Worm (Caenorhabditis elegans): ENCODE data around the gene C29E4.11.

ce11 chrIII:7950447-7950846 is 7.5 kb downstream of the C29E4.11 start:
- TF ChIP-seq xbp-1 (tag; optimal IDR thresholded peaks at IDR 0.05) (no peak), snpc-4 (tag; optimal IDR thresholded peaks at IDR 0.05) (no peak), sup-37 (GFP tag; optimal IDR thresholded peaks at IDR 0.05) (no peak), nhr-28 (tag; optimal IDR thresholded peaks at IDR 0.05) (no peak), rnt-1 (tag; optimal IDR thresholded peaks at IDR 0.05) (no peak), nhr-12 (tag; optimal IDR thresholded peaks at IDR 0.05) (no peak), snu-23 (GFP tag; optimal IDR thresholded peaks at IDR 0.05) (no peak), lin-39 (tag; optimal IDR thresholded peaks at IDR 0.05) (no peak), fkh-10 (GFP tag; optimal IDR thresholded peaks at IDR 0.05) (no peak), ztf-11 (tag; optimal IDR thresholded peaks at IDR 0.05) (no peak), tbx-2 (tag; optimal IDR thresholded peaks at IDR 0.05) (no peak), nhr-76 (tag; optimal IDR thresholded peaks at IDR 0.05) (no peak), F16B12.6 (tag; optimal IDR thresholded peaks at IDR 0.05) (no peak)
